Fruit fly (Drosophila melanogaster) whole organism, adult: ENCODE data around the gene Slh.

ENCODE experiments used
- CG12768 ChIP-seq: fragments of 200-800 bp; sonication (Bioruptor generic); optimal IDR thresholded peaks from 2 replicates; lab custom pipeline; 2017; ENCODE audit warnings: missing biosample characterization, missing genetic modification characterization, mild to moderate bottlenecking, moderate library complexity, missing genetic modification reagents
- CG1620 ChIP-seq: fragments of 200-800 bp; sonication (Bioruptor generic); optimal IDR thresholded peaks from 2 replicates; lab custom pipeline; 2016; ENCODE audit warnings: missing biosample characterization, missing genetic modification characterization
- CG7101 ChIP-seq: fragments of 200-800 bp; sonication (Bioruptor generic); optimal IDR thresholded peaks from 2 replicates; lab custom pipeline; 2018; ENCODE audit warnings: missing biosample characterization, mild to moderate bottlenecking, missing genetic modification characterization, moderate library complexity
- kay ChIP-seq: fragments of 200-800 bp; sonication (Bioruptor generic); peaks from one replicate; lab custom pipeline; 2016; ENCODE audit warnings: missing biosample characterization, missing genetic modification characterization, borderline replicate concordance
- tj ChIP-seq: fragments of 200-800 bp; sonication (Bioruptor generic); optimal IDR thresholded peaks from 3 replicates; lab custom pipeline; 2017; ENCODE audit warnings: missing biosample characterization, mild to moderate bottlenecking, missing genetic modification characterization, moderate library complexity

dm6 chr2L:2517937-2518336 is 25.5 kb upstream of the Slh start, which contains the start of gene CG3528:
- TF ChIP-seq CG7101 (tag; lab: Kevin White, UChicago), result no peak
- TF ChIP-seq CG1620 (GFP tag; lab: Kevin White, UChicago), result no peak
- no peak for TF ChIP-seq kay
- no peak for TF ChIP-seq tj
- TF ChIP-seq CG12768, result no peak
